Worm (Caenorhabditis elegans) whole organism, L4 larva: ENCODE results near the gene K01A12.4.

Experiments used
- R02D3.7 ChIP-seq: fragments of 150-350 bp; sonication (generic microtip); optimal IDR thresholded peaks from 3 replicates; lab custom pipeline; 2014; ENCODE audit warnings: missing biosample characterization, missing genetic modification characterization
- Y105C5A.15 ChIP-seq: fragments of 200-800 bp; sonication (Bioruptor generic); IDR thresholded peaks from 2 replicates; pipeline ENCODE4 v1.3.6; 2022; ENCODE audit warnings: missing genetic modification characterization, missing compliant biosample characterization
- Y48G9A.11 ChIP-seq: fragments of 200-800 bp; sonication (Bioruptor generic); IDR thresholded peaks from 2 replicates; pipeline ENCODE4 v1.3.6; 2022; ENCODE audit warnings: missing genetic modification reagents, missing genetic modification characterization, missing compliant biosample characterization
- ZK546.5 ChIP-seq, 2 experiments: sonication (generic microtip); optimal IDR thresholded peaks; 2 replicates each; lab custom pipeline; 2017; ENCODE audit warnings: missing biosample characterization in 2 of 2, missing genetic modification characterization in 2 of 2
- aha-1 ChIP-seq: fragments of 150-350 bp; peaks from one replicate; lab custom pipeline; 2014; ENCODE audit warnings: missing biosample characterization, missing genetic modification characterization
- aly-2 ChIP-seq: sonication (generic microtip); optimal IDR thresholded peaks from 2 replicates; lab custom pipeline; 2018; ENCODE audit warnings: missing biosample characterization, missing genetic modification characterization
- arid-1 ChIP-seq: fragments of 200-800 bp; sonication (Bioruptor generic); conservative IDR thresholded peaks from 2 replicates; pipeline ENCODE4 v1.3.6; 2022; ENCODE audit warnings: missing genetic modification reagents, missing genetic modification characterization, missing compliant biosample characterization
- ceh-28 ChIP-seq: fragments of 150-350 bp; optimal IDR thresholded peaks from 2 replicates; lab custom pipeline; 2014; ENCODE audit warnings: missing biosample characterization, missing genetic modification reagents, missing genetic modification characterization
- ceh-62 ChIP-seq: sonication (generic microtip); optimal IDR thresholded peaks from 2 replicates; lab custom pipeline; 2017; ENCODE audit warnings: missing biosample characterization, missing genetic modification characterization
- ceh-82 ChIP-seq: sonication (generic microtip); optimal IDR thresholded peaks from 2 replicates; lab custom pipeline; 2017; ENCODE audit warnings: missing biosample characterization, missing genetic modification characterization
- ces-1 ChIP-seq: fragments of 150-350 bp; sonication (generic microtip); optimal IDR thresholded peaks from 4 replicates; lab custom pipeline; 2014; ENCODE audit warnings: missing biosample characterization, missing genetic modification reagents, missing genetic modification characterization
- dpl-1 ChIP-seq: fragments of 150-350 bp; optimal IDR thresholded peaks from 2 replicates; lab custom pipeline; 2014; ENCODE audit warnings: missing biosample characterization, missing genetic modification reagents, missing genetic modification characterization
- fkh-10 ChIP-seq: fragments of 150-350 bp; optimal IDR thresholded peaks from 2 replicates; lab custom pipeline; 2014; ENCODE audit warnings: missing biosample characterization, missing genetic modification reagents, missing genetic modification characterization
- hlh-11 ChIP-seq: fragments of 200-800 bp; sonication (Bioruptor generic); optimal IDR thresholded peaks from 2 replicates; lab custom pipeline; 2018; ENCODE audit warnings: mild to moderate bottlenecking, missing genetic modification characterization, missing compliant biosample characterization
- hlh-30 ChIP-seq: sonication (generic microtip); optimal IDR thresholded peaks from 2 replicates; lab custom pipeline; 2017; ENCODE audit warnings: antibody characterized with exemption, mild to moderate bottlenecking, missing genetic modification characterization, missing compliant biosample characterization; ENCODE audit not compliant: insufficient read depth
- jun-1 ChIP-seq: fragments of 150-350 bp; optimal IDR thresholded peaks from 2 replicates; lab custom pipeline; 2014; ENCODE audit warnings: missing biosample characterization, missing genetic modification reagents, missing genetic modification characterization
- lim-7 ChIP-seq: fragments of 200-800 bp; sonication (Bioruptor generic); IDR thresholded peaks from 2 replicates; pipeline ENCODE4 v1.3.6; 2022; ENCODE audit warnings: missing genetic modification characterization, missing compliant biosample characterization
- lin-1 ChIP-seq: fragments of 200-800 bp; sonication (Bioruptor generic); IDR thresholded peaks from 2 replicates; pipeline ENCODE4 v1.3.6; 2022; ENCODE audit warnings: missing genetic modification reagents, missing genetic modification characterization, missing compliant biosample characterization
- lin-13 ChIP-seq: fragments of 150-350 bp; optimal IDR thresholded peaks from 2 replicates; lab custom pipeline; 2014; ENCODE audit warnings: missing biosample characterization, missing genetic modification reagents, missing genetic modification characterization
- lin-15B ChIP-seq: fragments of 150-350 bp; sonication (generic microtip); optimal IDR thresholded peaks from 3 replicates; lab custom pipeline; 2014; ENCODE audit warnings: missing biosample characterization, missing genetic modification characterization
- lin-39 ChIP-seq: fragments of 150-350 bp; optimal IDR thresholded peaks from 2 replicates; lab custom pipeline; 2014; ENCODE audit warnings: missing biosample characterization, missing genetic modification reagents, missing genetic modification characterization
- lir-3 ChIP-seq: sonication (generic microtip); optimal IDR thresholded peaks from 2 replicates; lab custom pipeline; 2016; ENCODE audit warnings: mild to moderate bottlenecking, missing genetic modification characterization, missing compliant biosample characterization
- madf-5 ChIP-seq, 2 experiments: fragments of 200-800 bp; sonication (Bioruptor generic); IDR thresholded peaks; 2 replicates each; pipeline ENCODE4 v1.3.6; 2022; ENCODE audit warnings: missing compliant biosample characterization in 2 of 2, missing genetic modification characterization in 2 of 2
- mdl-1 ChIP-seq, 2 experiments: fragments of 150-350 bp in 1 of 2; sonication (generic microtip) in 1 of 2; optimal IDR thresholded peaks; 2 replicates each; lab custom pipeline; 2014 to 2017; ENCODE audit warnings: missing biosample characterization in 2 of 2, missing genetic modification characterization in 2 of 2
- mdt-29 ChIP-seq: fragments of 200-800 bp; sonication (Bioruptor generic); IDR thresholded peaks from 2 replicates; pipeline ENCODE4 v1.3.6; 2022; ENCODE audit warnings: missing genetic modification reagents, missing genetic modification characterization, missing compliant biosample characterization
- mes-2 ChIP-seq: sonication (generic microtip); optimal IDR thresholded peaks from 2 replicates; lab custom pipeline; 2016; ENCODE audit warnings: missing genotype, mild to moderate bottlenecking, missing genetic modification characterization, missing compliant biosample characterization; ENCODE audit not compliant: poor library complexity, severe bottlenecking
- mxl-2 ChIP-seq: fragments of 200-800 bp; sonication (Bioruptor generic); conservative IDR thresholded peaks from 2 replicates; pipeline ENCODE4 v1.3.6; 2022; ENCODE audit warnings: missing genetic modification reagents, missing genetic modification characterization, missing compliant biosample characterization
- mxl-3 ChIP-seq: fragments of 200-800 bp; sonication (Bioruptor generic); optimal IDR thresholded peaks from 2 replicates; lab custom pipeline; 2018; ENCODE audit warnings: mild to moderate bottlenecking, missing genetic modification characterization, missing compliant biosample characterization
- nhr-10 ChIP-seq: fragments of 150-350 bp; optimal IDR thresholded peaks from 2 replicates; lab custom pipeline; 2014; ENCODE audit warnings: missing biosample characterization, missing genetic modification characterization
- nhr-11 ChIP-seq: fragments of 150-350 bp; optimal IDR thresholded peaks from 2 replicates; lab custom pipeline; 2014; ENCODE audit warnings: missing biosample characterization, missing genetic modification characterization
- nhr-111 ChIP-seq: fragments of 200-800 bp; sonication (Bioruptor generic); optimal IDR thresholded peaks from 2 replicates; lab custom pipeline; 2018; ENCODE audit warnings: mild to moderate bottlenecking, missing genetic modification characterization, missing compliant biosample characterization
- nhr-237 ChIP-seq: sonication (generic microtip); optimal IDR thresholded peaks from 2 replicates; lab custom pipeline; 2017; ENCODE audit warnings: missing biosample characterization, missing genetic modification characterization
- nhr-25 ChIP-seq: sonication (generic microtip); optimal IDR thresholded peaks from 2 replicates; lab custom pipeline; 2017; ENCODE audit warnings: missing genetic modification characterization, mild to moderate bottlenecking, missing compliant biosample characterization, antibody characterized with exemption, moderate library complexity, borderline replicate concordance; ENCODE audit not compliant: insufficient read depth
- nhr-42 ChIP-seq: fragments of 200-800 bp; sonication (Bioruptor generic); IDR thresholded peaks from 2 replicates; pipeline ENCODE4 v1.3.6; 2022; ENCODE audit warnings: missing genetic modification characterization, missing compliant biosample characterization
- nhr-48 ChIP-seq: sonication (generic microtip); optimal IDR thresholded peaks from 2 replicates; lab custom pipeline; 2016; ENCODE audit warnings: mild to moderate bottlenecking, missing genetic modification characterization, missing compliant biosample characterization
- nhr-6 ChIP-seq: fragments of 150-350 bp; optimal IDR thresholded peaks from 2 replicates; lab custom pipeline; 2014; ENCODE audit warnings: missing biosample characterization, missing genetic modification characterization
- nhr-76 ChIP-seq: fragments of 150-350 bp; optimal IDR thresholded peaks from 2 replicates; lab custom pipeline; 2014; ENCODE audit warnings: missing biosample characterization, missing genetic modification characterization
- pha-4 ChIP-seq, 2 experiments: fragments of 150-350 bp in 1 of 2; fragments of 200-800 bp in 1 of 2; sonication (Bioruptor generic) in 1 of 2; IDR thresholded peaks in 1 of 2; optimal IDR thresholded peaks in 1 of 2; 2 replicates each; pipeline versions ENCODE4 v1.3.6 to Lab custom; 2014 to 2022; ENCODE audit warnings: missing genetic modification characterization in 2 of 2, missing genetic modification reagents in 2 of 2, missing biosample characterization in 1 of 2, missing compliant biosample characterization in 1 of 2
- snpc-4 ChIP-seq: fragments of 150-350 bp; optimal IDR thresholded peaks from 2 replicates; lab custom pipeline; 2014; ENCODE audit warnings: missing biosample characterization, missing genetic modification characterization
- spr-3 ChIP-seq: fragments of 200-800 bp; sonication (Bioruptor generic); optimal IDR thresholded peaks from 2 replicates; lab custom pipeline; 2018; ENCODE audit warnings: mild to moderate bottlenecking, missing genetic modification characterization, missing compliant biosample characterization
- unc-130 ChIP-seq: sonication (generic microtip); optimal IDR thresholded peaks from 2 replicates; lab custom pipeline; 2016; ENCODE audit warnings: missing genetic modification reagents, missing genetic modification characterization, missing compliant biosample characterization
- unc-62 ChIP-seq, 3 experiments: fragments of 150-350 bp in 1 of 3; sonication (generic microtip); optimal IDR thresholded peaks in 2 of 3; peaks in 1 of 3; 1 replicate in 1 of 3; 2 replicates in 2 of 3; lab custom pipeline; 2014 to 2017; ENCODE audit warnings: missing biosample characterization in 3 of 3, missing genetic modification characterization in 3 of 3, missing genetic modification reagents in 3 of 3, missing genotype in 1 of 3
- vab-7 ChIP-seq: fragments of 200-800 bp; sonication (Bioruptor generic); IDR thresholded peaks from 2 replicates; pipeline ENCODE4 v1.3.6; 2022; ENCODE audit warnings: missing genetic modification reagents, missing genetic modification characterization, missing compliant biosample characterization
- zip-11 ChIP-seq: fragments of 200-800 bp; sonication (Bioruptor generic); IDR thresholded peaks from 2 replicates; pipeline ENCODE4 v1.3.6; 2022; ENCODE audit warnings: missing genetic modification characterization, missing compliant biosample characterization
- zip-2 ChIP-seq: fragments of 150-350 bp; optimal IDR thresholded peaks from 2 replicates; lab custom pipeline; 2014; ENCODE audit warnings: missing biosample characterization, missing genetic modification characterization
- ztf-7 ChIP-seq: fragments of 150-350 bp; optimal IDR thresholded peaks from 2 replicates; lab custom pipeline; 2014; ENCODE audit warnings: missing biosample characterization, missing genetic modification characterization

The K01A12.4 gene

ce11 chrX:8612278-8612677, 1.6 kb downstream of the K01A12.4 start:
- TF ChIP-seq nhr-11 (tag; lab: Kevin White, UChicago) (peak; percentile 26), unc-62 (GFP tag; optimal IDR thresholded peaks at IDR 0.05 in 1 of 2; lab: Kevin White, UChicago) (peak in 1 of 2 experiments; percentile 58), unc-62 (tag; optimal IDR thresholded peaks at IDR 0.05; lab: Kevin White, UChicago) (no peak), aha-1 (tag; lab: Kevin White, UChicago) (peak; percentile 12), nhr-6 (tag; lab: Kevin White, UChicago) (no peak)

- TF ChIP-seq mes-2: no peak
- TF ChIP-seq lir-3: no peak
- no peak for TF ChIP-seq aha-1 (tag; lab: Kevin White, UChicago)
- TF ChIP-seq nhr-48 (tag; lab: Kevin White, UChicago): no peak
- TF ChIP-seq ztf-7 (tag; lab: Kevin White, UChicago): no peak
- TF ChIP-seq nhr-10: no peak
- TF ChIP-seq lin-1 (GFP tag; lab: Robert Waterston, UW): no peak
- no peak for TF ChIP-seq hlh-11 (tag; lab: Kevin White, UChicago)
- TF ChIP-seq mxl-3 (GFP tag; lab: Kevin White, UChicago): no peak
- no peak for TF ChIP-seq nhr-42 (GFP tag; lab: Robert Waterston, UW)
- TF ChIP-seq lin-13 (GFP tag; lab: Kevin White, UChicago): no peak
- TF ChIP-seq arid-1 (GFP tag; lab: Robert Waterston, UW): no peak
- no peak for TF ChIP-seq ces-1 (GFP tag; lab: Kevin White, UChicago)
- no peak for TF ChIP-seq R02D3.7
- no peak for TF ChIP-seq mdt-29
- no peak for TF ChIP-seq Y105C5A.15 (GFP tag; lab: Robert Waterston, UW)
- TF ChIP-seq pha-4 (GFP tag; IDR thresholded peaks at IDR 0.05; lab: Robert Waterston, UW): no peak
- no peak for TF ChIP-seq pha-4 (tag; optimal IDR thresholded peaks at IDR 0.05; lab: Kevin White, UChicago)
- TF ChIP-seq nhr-237 (tag; lab: Kevin White, UChicago): no peak
- no peak for TF ChIP-seq nhr-111 (GFP tag; lab: Kevin White, UChicago)
- TF ChIP-seq, all 104 proteins: peak for 0
Observed at ce11 chrX:8613053-8613452, 2.3 kb downstream of the K01A12.4 start, which contains the start of gene K01A12.2. Gene K01A12.2 (plus strand): TSS chrX:8613353.

DNA sequence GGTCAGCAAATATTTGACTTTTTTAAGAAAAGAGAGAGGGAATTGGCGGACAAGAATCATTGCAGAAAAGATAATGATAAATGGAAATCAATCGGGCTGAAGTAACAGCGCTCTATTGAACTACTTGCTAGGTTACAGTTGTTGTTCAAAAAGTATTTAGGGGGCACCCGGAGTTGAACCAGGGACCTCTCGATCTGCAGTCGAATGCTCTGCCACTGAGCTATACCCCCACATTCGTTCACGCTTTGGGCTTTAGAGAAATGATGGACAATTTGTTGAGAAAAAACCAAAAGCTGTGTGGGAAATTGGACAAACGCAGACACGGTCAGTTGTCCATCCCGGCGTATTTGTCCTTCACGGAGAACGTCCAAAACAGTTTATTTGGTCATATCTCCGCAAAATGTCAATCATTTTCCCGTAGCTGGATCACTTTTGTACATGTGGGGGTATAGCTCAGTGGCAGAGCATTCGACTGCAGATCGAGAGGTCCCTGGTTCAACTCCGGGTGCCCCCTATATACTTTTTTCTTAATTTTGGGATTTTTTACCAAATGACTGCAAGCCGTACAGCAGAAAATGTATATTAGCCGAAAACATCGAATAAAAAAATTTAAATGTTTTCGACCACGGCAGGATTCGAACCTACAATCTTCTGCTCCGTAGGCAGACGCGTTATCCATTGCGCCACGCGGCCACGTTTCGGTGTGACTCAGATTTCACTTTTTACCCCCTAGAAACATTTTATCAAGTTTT, 13.3 kb downstream of the K01A12.4 start:
- TF ChIP-seq ceh-82 (tag; lab: Kevin White, UChicago) (no peak), hlh-30 (tag; lab: Kevin White, UChicago) (peak; percentile 37), aha-1 (tag; lab: Kevin White, UChicago) (peak; percentile 99), nhr-25 (tag; lab: Kevin White, UChicago) (no peak), snpc-4 (tag; lab: Kevin White, UChicago) (no peak), unc-130 (peak; percentile 2), zip-2 (tag; lab: Kevin White, UChicago) (peak; percentile 24), spr-3 (GFP tag; lab: Kevin White, UChicago) (peak; percentile 22), ceh-28 (tag; lab: Kevin White, UChicago) (no peak), ZK546.5 (tag; optimal IDR thresholded peaks at IDR 0.05; lab: Kevin White, UChicago) (no peak), lir-3 (peak; percentile 55), nhr-10 (peak; percentile 21), madf-5 (GFP tag; IDR thresholded peaks at IDR 0.05; lab: Robert Waterston, UW) (no peak), lin-1 (GFP tag; lab: Robert Waterston, UW) (no peak), nhr-11 (tag; lab: Kevin White, UChicago) (no peak), lin-15B (tag; lab: Kevin White, UChicago) (no peak), fkh-10 (GFP tag; lab: Kevin White, UChicago) (no peak), vab-7 (GFP tag; lab: Robert Waterston, UW) (peak; percentile 58), lin-39 (no peak), zip-11 (GFP tag; lab: Robert Waterston, UW) (peak; percentile 83), mxl-2 (GFP tag; lab: Robert Waterston, UW) (0 out of 2 replicates have a peak, but pooled peaks have one; percentile 7), lim-7 (GFP tag; lab: Robert Waterston, UW) (peak; percentile 78), aly-2 (tag; lab: Kevin White, UChicago) (no peak), dpl-1 (GFP tag; lab: Kevin White, UChicago) (peak; percentile 3), nhr-76 (no peak), mdl-1 (tag; optimal IDR thresholded peaks at IDR 0.05; lab: Kevin White, UChicago) (no peak), jun-1 (no peak), ceh-62 (tag; lab: Kevin White, UChicago) (no peak), Y48G9A.11 (GFP tag; lab: Robert Waterston, UW) (no peak)
